Fruit fly (Drosophila melanogaster) whole organism, wandering third instar larva: ENCODE data around the gene CG1077.

ENCODE experiments used
- Abd-B ChIP-seq: fragments of >200 bp; optimal IDR thresholded peaks from 2 replicates; lab custom pipeline; 2017; ENCODE audit warnings: missing biosample characterization, missing genetic modification characterization
- CG32264 ChIP-seq: fragments of 200-800 bp; sonication (Bioruptor generic); optimal IDR thresholded peaks from 2 replicates; lab custom pipeline; 2016; ENCODE audit warnings: missing biosample characterization, missing genetic modification characterization
- CG9705 ChIP-seq: fragments of 200-800 bp; sonication (Bioruptor generic); optimal IDR thresholded peaks from 2 replicates; lab custom pipeline; 2018; ENCODE audit warnings: missing biosample characterization, mild to moderate bottlenecking, missing genetic modification characterization
- Dfd ChIP-seq: fragments of >200 bp; optimal IDR thresholded peaks from 2 replicates; lab custom pipeline; 2017; ENCODE audit warnings: missing biosample characterization, missing genetic modification characterization
- Dif ChIP-seq: fragments of 200-275, 200-300 bp; sonication (Bioruptor generic); optimal IDR thresholded peaks from 2 replicates; lab custom pipeline; 2018; ENCODE audit warnings: missing biosample characterization, missing genetic modification characterization; ENCODE audit not compliant: partially characterized antibody
- GATAd ChIP-seq: sonication (Bioruptor generic); optimal IDR thresholded peaks from 2 replicates; lab custom pipeline; 2016; ENCODE audit warnings: missing biosample characterization, missing genetic modification characterization
- HLH106 ChIP-seq: fragments of 200-800 bp; optimal IDR thresholded peaks from 3 replicates; lab custom pipeline; 2019; ENCODE audit warnings: missing biosample characterization, mild to moderate bottlenecking, missing genetic modification characterization, moderate library complexity
- Hnf4 ChIP-seq: fragments of 200-800 bp; sonication (Bioruptor generic); optimal IDR thresholded peaks from 2 replicates; lab custom pipeline; 2016; ENCODE audit warnings: missing biosample characterization, mild to moderate bottlenecking, missing genetic modification characterization
- Hr83 ChIP-seq: fragments of 200-300 bp; sonication (Bioruptor generic); optimal IDR thresholded peaks from 2 replicates; lab custom pipeline; 2016; ENCODE audit warnings: missing biosample characterization, mild to moderate bottlenecking, missing genetic modification characterization, moderate library complexity; ENCODE audit not compliant: poor library complexity, severe bottlenecking
- Mio ChIP-seq: sonication (Bioruptor generic); optimal IDR thresholded peaks from 2 replicates; lab custom pipeline; 2016; ENCODE audit warnings: missing biosample characterization, missing genetic modification characterization
- Myc ChIP-seq: fragments of >200 bp; optimal IDR thresholded peaks from 2 replicates; lab custom pipeline; 2017
- N ChIP-seq: fragments of >200 bp; optimal IDR thresholded peaks from 2 replicates; lab custom pipeline; 2018; ENCODE audit warnings: missing biosample characterization, missing external identifiers, missing genetic modification characterization
- OdsH ChIP-seq: fragments of 200-800 bp; sonication (Bioruptor generic); optimal IDR thresholded peaks from 2 replicates; lab custom pipeline; 2016; ENCODE audit warnings: missing biosample characterization, mild to moderate bottlenecking, missing genetic modification characterization
- Rel ChIP-seq, 2 experiments: fragments of 200-800 bp; sonication (Bioruptor generic) in 1 of 2; optimal IDR thresholded peaks; 2 replicates in 1 of 2; 3 replicates in 1 of 2; lab custom pipeline; 2016 to 2019; ENCODE audit warnings: mild to moderate bottlenecking in 2 of 2, missing biosample characterization in 2 of 2, missing genetic modification characterization in 2 of 2, moderate library complexity in 1 of 2
- Sp1 ChIP-seq: fragments of 200-800 bp; sonication (Bioruptor generic); optimal IDR thresholded peaks from 3 replicates; lab custom pipeline; 2019; ENCODE audit warnings: missing biosample characterization, mild to moderate bottlenecking, missing genetic modification characterization, moderate library complexity
- Vsx2 ChIP-seq: fragments of 200-300, 225-300 bp; sonication (Bioruptor generic); optimal IDR thresholded peaks from 2 replicates; lab custom pipeline; 2018; ENCODE audit warnings: missing biosample characterization, missing genetic modification characterization; ENCODE audit not compliant: partially characterized antibody
- br ChIP-seq: fragments of 200-800 bp; sonication (Bioruptor generic); optimal IDR thresholded peaks from 2 replicates; lab custom pipeline; 2016; ENCODE audit warnings: missing biosample characterization, missing genetic modification characterization
- brk ChIP-seq: fragments of 200-800 bp; sonication (Bioruptor generic); optimal IDR thresholded peaks from 2 replicates; lab custom pipeline; 2016; ENCODE audit warnings: missing biosample characterization, mild to moderate bottlenecking, missing genetic modification characterization
- dl ChIP-seq, 2 experiments: fragments of 175-275, 200-275 bp in 1 of 2; fragments of 200-275 bp in 1 of 2; sonication (Bioruptor generic); optimal IDR thresholded peaks; lab custom pipeline; 2018; ENCODE audit warnings: mild to moderate bottlenecking in 2 of 2, missing biosample characterization in 2 of 2, missing genetic modification characterization in 2 of 2, moderate library complexity in 2 of 2; ENCODE audit not compliant: partially characterized antibody in 2 of 2, insufficient read depth in 1 of 2
- dmrt93B ChIP-seq: fragments of 200-800 bp; sonication (Bioruptor generic); optimal IDR thresholded peaks from 2 replicates; lab custom pipeline; 2018; ENCODE audit warnings: missing biosample characterization, mild to moderate bottlenecking, missing genetic modification characterization
- dsf ChIP-seq: sonication (Bioruptor generic); optimal IDR thresholded peaks from 2 replicates; lab custom pipeline; 2016; ENCODE audit warnings: missing biosample characterization, missing genetic modification characterization, borderline replicate concordance
- ey ChIP-seq: fragments of 200-800 bp; sonication (Bioruptor generic); optimal IDR thresholded peaks from 2 replicates; lab custom pipeline; 2016; ENCODE audit warnings: missing biosample characterization, missing genetic modification characterization
- fru ChIP-seq: fragments of 200-800 bp; sonication (Bioruptor generic); optimal IDR thresholded peaks from 3 replicates; lab custom pipeline; 2016; ENCODE audit warnings: missing biosample characterization, mild to moderate bottlenecking, missing genetic modification characterization
- h ChIP-seq: fragments of 200-800 bp; sonication (Bioruptor generic); optimal IDR thresholded peaks from 3 replicates; lab custom pipeline; 2016; ENCODE audit warnings: missing biosample characterization, mild to moderate bottlenecking, missing genetic modification characterization
- jim ChIP-seq: fragments of 175-275, 200-325 bp; sonication (Bioruptor generic); optimal IDR thresholded peaks from 2 replicates; lab custom pipeline; 2016; ENCODE audit warnings: missing biosample characterization, mild to moderate bottlenecking, missing genetic modification characterization
- lola ChIP-seq: fragments of >200 bp; optimal IDR thresholded peaks from 2 replicates; lab custom pipeline; 2017; ENCODE audit warnings: missing biosample characterization, missing genetic modification characterization
- rgr ChIP-seq: fragments of 200-800 bp; sonication (Bioruptor generic); optimal IDR thresholded peaks from 3 replicates; lab custom pipeline; 2016; ENCODE audit warnings: missing biosample characterization, mild to moderate bottlenecking, missing genetic modification characterization
- sage ChIP-seq: fragments of 200-800 bp; sonication (Bioruptor generic); optimal IDR thresholded peaks from 2 replicates; lab custom pipeline; 2016; ENCODE audit warnings: missing biosample characterization, mild to moderate bottlenecking, missing genetic modification characterization
- sv ChIP-seq: fragments of 200-800 bp; sonication (Bioruptor generic); optimal IDR thresholded peaks from 3 replicates; lab custom pipeline; 2016; ENCODE audit warnings: missing biosample characterization, missing genetic modification characterization
- usp ChIP-seq: fragments of >200 bp; optimal IDR thresholded peaks from 2 replicates; lab custom pipeline; 2017; ENCODE audit warnings: missing biosample characterization, missing genetic modification characterization

CG1077 gene

DNA sequence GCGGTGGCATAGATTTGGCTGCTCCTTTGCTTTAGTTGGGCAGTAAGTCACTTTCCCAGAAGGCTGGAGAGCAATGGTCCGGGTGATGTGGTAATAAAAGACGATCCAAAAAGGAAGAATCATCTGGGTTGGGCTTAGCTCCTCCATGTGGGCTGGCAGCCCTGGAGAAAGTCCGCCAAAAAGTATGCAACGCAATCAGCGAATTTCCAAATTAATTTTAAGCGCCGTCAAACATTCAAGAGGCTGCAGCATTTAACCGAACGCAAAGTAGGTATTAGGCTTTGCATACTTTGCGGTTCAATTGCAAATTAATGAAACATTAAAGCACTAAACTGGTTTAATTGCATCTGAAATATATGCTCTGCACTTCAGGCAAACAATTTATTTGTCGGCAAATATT, 17.7 kb upstream of the CG1077 start:
- peak; percentile 84 for TF ChIP-seq Myc (lab: Kevin White, UChicago)
- no peak for TF ChIP-seq HLH106
- peak; percentile 19 for TF ChIP-seq Dif (GFP tag; lab: Kevin White, UChicago)
- peak; percentile 74 for TF ChIP-seq N (GFP tag; lab: Kevin White, UChicago)
- TF ChIP-seq Vsx2 = peak; percentile 65
- TF ChIP-seq lola (GFP tag; lab: Kevin White, UChicago) = peak; percentile 96

DNA sequence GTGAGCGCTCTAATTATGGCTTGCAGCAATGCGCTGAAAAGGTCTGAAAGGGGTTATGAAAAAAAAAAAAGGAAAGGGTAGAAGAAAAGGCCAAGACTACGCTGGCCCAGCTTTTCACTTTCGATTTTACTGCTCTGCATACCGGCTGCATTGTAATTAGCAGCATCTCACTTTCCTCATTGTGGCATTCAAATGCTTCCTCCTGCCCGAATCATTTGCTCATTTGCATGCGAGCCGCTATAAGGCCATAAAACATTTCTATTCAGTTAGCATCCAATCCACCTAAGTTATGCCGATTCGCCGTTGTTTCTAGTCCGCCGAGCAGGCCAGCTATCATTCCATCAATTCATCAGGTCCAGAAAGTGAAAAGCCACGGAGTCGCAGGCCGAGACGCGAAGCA, 13.7 kb upstream of the CG1077 start:
- no peak for TF ChIP-seq lola (GFP tag; lab: Kevin White, UChicago)
- TF ChIP-seq Hnf4 = no peak
- no peak for TF ChIP-seq dsf
- TF ChIP-seq N (GFP tag; lab: Kevin White, UChicago) = no peak
- no peak for TF ChIP-seq sv (GFP tag; lab: Kevin White, UChicago)

DNA sequence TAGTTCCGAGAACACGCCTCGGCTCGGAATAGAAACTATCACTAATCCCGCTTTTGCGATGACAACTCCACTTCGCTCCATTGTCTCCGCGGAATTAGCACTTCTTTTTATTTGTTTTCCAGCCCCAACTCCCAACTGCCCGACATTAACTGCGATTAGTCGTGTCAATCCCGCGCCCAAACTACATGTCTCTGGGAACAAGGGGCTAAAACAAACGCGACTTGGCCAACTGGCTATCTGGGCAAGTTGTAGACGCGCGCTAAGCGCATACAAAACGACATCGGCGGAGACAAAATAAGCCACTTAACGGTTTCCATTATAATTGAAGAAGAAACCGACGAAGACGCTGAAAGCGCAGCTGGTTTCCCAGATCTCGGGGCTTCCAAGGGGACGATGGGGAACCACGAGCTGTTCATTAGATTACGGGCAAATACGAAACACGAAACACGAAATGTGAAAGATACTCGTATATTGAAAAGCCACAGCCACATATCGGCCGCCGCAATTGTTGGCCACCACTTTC, 12.4 kb upstream of the CG1077 start:
- TF ChIP-seq Dif (GFP tag; lab: Kevin White, UChicago) (no peak), Vsx2 (no peak), Sp1 (no peak), usp (GFP tag; lab: Kevin White, UChicago) (no peak), CG32264 (GFP tag; lab: Kevin White, UChicago) (no peak), fru (GFP tag; lab: Kevin White, UChicago) (no peak), Mio (GFP tag; lab: Kevin White, UChicago) (no peak)
- TF ChIP-seq, all 38 proteins: peak for 0

DNA sequence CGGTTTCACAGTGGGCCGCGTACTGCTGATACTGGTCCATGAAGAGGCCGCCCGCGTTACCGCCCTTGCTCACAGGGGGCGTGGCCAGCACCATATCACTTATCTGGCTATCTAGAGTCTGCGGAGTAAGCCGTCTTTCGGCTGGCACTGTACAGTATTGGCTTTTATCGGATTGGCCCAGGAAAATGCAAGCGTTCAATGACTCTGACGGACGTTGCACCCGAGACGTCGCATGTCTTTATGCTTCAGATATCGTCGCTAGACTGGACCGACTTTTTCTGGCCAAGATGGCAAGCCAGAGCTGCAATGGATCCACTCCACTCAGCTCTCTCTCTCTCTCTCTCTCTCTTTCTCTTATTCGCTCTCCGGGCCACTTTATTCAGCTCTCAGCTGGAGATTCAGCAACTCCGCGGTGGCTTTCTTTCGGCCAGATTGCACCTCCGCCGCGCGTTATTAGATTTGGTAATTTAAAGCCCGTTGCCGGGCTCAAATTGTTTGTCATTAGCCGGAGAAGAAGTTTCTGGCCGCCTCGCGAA, 10.3 kb upstream of the CG1077 start, which contains the start of gene CG31559:
TSS of gene CG31559 (minus strand) at position 273 of the 536 bp plus-strand sequence.
- TF ChIP-seq Dif (GFP tag; lab: Kevin White, UChicago) = peak; percentile 77
- TF ChIP-seq Sp1 = no peak
- TF ChIP-seq GATAd (GFP tag; lab: Kevin White, UChicago) = no peak
- TF ChIP-seq Abd-B (GFP tag; lab: Kevin White, UChicago) = no peak
- TF ChIP-seq ey = no peak
- TF ChIP-seq dmrt93B = no peak
- TF ChIP-seq Hnf4 = no peak
- TF ChIP-seq Vsx2 = peak; percentile 26
- TF ChIP-seq OdsH (GFP tag; lab: Kevin White, UChicago) = no peak
- peak; percentile 41 to 67 for TF ChIP-seq dl (GFP tag; optimal IDR thresholded peaks at IDR 0.05; lab: Kevin White, UChicago; ENCODE audit: insufficient read depth in 1 of 2, partially characterized antibody in 2 of 2)
- no peak for TF ChIP-seq Rel (GFP tag; optimal IDR thresholded peaks at IDR 0.05; lab: Kevin White, UChicago)
- TF ChIP-seq Rel (tag; optimal IDR thresholded peaks at IDR 0.05; lab: Kevin White, UChicago) = no peak
- TF ChIP-seq lola (GFP tag; lab: Kevin White, UChicago) = no peak
- TF ChIP-seq brk = no peak

DNA sequence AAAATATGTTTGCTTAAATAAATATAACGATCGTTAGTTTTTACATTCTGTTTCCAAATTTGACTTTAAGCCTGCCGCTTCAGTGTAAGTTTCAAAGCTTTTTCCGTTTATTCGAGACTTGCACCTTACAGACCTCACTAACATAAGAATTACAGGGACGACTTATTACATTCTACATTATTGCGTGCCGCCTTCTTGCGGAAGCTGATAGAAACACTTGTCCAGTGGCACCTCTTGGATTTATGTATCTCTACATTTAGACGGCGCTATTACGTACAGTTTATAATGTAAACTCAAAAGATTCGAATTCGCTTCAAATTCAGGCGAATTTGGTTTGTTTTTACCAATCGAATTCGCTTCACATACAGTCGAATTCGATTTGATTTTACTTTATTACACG, 3.5 kb downstream of the CG1077 start:
- TF ChIP-seq CG9705 (GFP tag; lab: Kevin White, UChicago) = no peak
- peak; percentile 68 for TF ChIP-seq Myc (lab: Kevin White, UChicago)

DNA sequence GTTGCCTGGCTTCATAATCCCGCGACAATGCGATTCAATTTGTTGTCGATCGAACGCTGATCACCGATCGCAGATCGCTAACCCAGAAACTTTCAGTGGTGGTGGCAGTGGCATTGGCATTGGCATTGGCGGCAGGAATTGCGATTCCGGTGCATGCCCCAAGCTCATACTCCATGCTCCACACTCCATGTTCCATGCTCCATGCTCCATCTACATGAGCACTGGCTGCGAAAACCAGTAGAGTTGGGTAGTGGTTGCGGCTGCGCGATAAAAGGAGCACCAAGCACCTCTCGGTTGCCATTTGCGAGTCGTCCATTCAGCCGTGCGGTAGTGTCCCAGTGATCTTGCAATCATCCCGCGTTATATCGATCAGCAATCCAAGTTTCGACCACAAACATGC, 6.0 kb downstream of the CG1077 start, which contains the start of gene Osi1:
TSS of gene Osi1 (plus strand) at position 301 of the 400 bp plus-strand sequence.
- TF ChIP-seq Rel (GFP tag; optimal IDR thresholded peaks at IDR 0.05; lab: Kevin White, UChicago) (no peak), Rel (tag; optimal IDR thresholded peaks at IDR 0.05; lab: Kevin White, UChicago) (no peak), sv (GFP tag; lab: Kevin White, UChicago) (no peak), Hnf4 (no peak), sage (GFP tag; lab: Kevin White, UChicago) (no peak), Hr83 (GFP tag; lab: Kevin White, UChicago) (no peak), Dfd (GFP tag; lab: Kevin White, UChicago) (no peak), Vsx2 (no peak)

DNA sequence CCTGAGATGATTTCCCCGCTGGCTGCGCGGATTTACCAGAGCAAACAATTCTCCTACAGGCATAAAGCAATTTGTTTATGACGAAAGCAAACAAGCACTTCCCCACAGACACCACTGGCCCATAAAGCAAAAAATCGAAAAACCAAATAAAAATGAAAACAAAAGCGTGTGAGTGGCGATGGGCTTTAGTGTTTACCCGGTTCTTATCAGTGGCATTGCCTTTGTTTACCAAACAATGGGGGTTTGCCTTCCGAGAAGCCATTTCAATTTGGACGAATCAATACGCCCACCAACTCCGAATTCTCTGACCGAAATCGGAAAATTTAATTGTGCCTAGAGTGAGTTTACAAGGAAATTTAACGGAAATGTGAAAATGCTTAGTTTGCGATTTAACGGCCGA, 15.2 kb downstream of the CG1077 start:
- TF ChIP-seq ey = no peak
- TF ChIP-seq Rel (GFP tag; optimal IDR thresholded peaks at IDR 0.05; lab: Kevin White, UChicago) = no peak
- TF ChIP-seq Rel (tag; optimal IDR thresholded peaks at IDR 0.05; lab: Kevin White, UChicago) = no peak
- TF ChIP-seq h (GFP tag; lab: Kevin White, UChicago) = peak; percentile 8
- TF ChIP-seq Hr83 (GFP tag; lab: Kevin White, UChicago) = peak; percentile 1
- TF ChIP-seq dmrt93B = no peak
- no peak for TF ChIP-seq dl (GFP tag; optimal IDR thresholded peaks at IDR 0.05; lab: Kevin White, UChicago; ENCODE audit: insufficient read depth in 1 of 2, partially characterized antibody in 2 of 2)
- TF ChIP-seq br (GFP tag; lab: Kevin White, UChicago) = no peak
- no peak for TF ChIP-seq N (GFP tag; lab: Kevin White, UChicago)
- TF ChIP-seq jim (GFP tag; lab: Kevin White, UChicago) = no peak
- peak; percentile 1 for TF ChIP-seq rgr (GFP tag; lab: Kevin White, UChicago)
- TF ChIP-seq Abd-B (GFP tag; lab: Kevin White, UChicago) = no peak
